Worm (Caenorhabditis elegans) whole organism, L1 larva: Measurements from ENCODE around the gene ugt-33.
A peak's percentile ranks its signal among the peaks of the same experiment; 100 is the strongest.

Experiments used
- C16A3.4 ChIP-seq: fragments of 150-350 bp; optimal IDR thresholded peaks from 2 replicates; lab custom pipeline; 2014; ENCODE audit warnings: missing biosample characterization, missing genetic modification characterization
- C34B4.2 ChIP-seq: sonication (generic microtip); optimal IDR thresholded peaks from 2 replicates; lab custom pipeline; 2017; ENCODE audit warnings: mild to moderate bottlenecking, missing genetic modification characterization, missing compliant biosample characterization
- alr-1 ChIP-seq: fragments of 200-800 bp; sonication (Bioruptor generic); optimal IDR thresholded peaks from 2 replicates; lab custom pipeline; 2018; ENCODE audit warnings: borderline replicate concordance, mild to moderate bottlenecking, missing genetic modification characterization, missing compliant biosample characterization
- aly-2 ChIP-seq: fragments of 150-350 bp; optimal IDR thresholded peaks from 2 replicates; lab custom pipeline; 2014; ENCODE audit warnings: missing biosample characterization, missing genetic modification characterization
- ama-1 ChIP-seq: fragments of 150-350 bp; optimal IDR thresholded peaks from 2 replicates; lab custom pipeline; 2014
- blmp-1 ChIP-seq: fragments of 150-350 bp; optimal IDR thresholded peaks from 2 replicates; lab custom pipeline; 2014; ENCODE audit warnings: missing biosample characterization, missing genetic modification characterization
- ceh-63 ChIP-seq: fragments of 200-800 bp; sonication (Bioruptor generic); optimal IDR thresholded peaks from 2 replicates; lab custom pipeline; 2018; ENCODE audit warnings: mild to moderate bottlenecking, missing genetic modification characterization, missing compliant biosample characterization
- ceh-8 ChIP-seq: fragments of 200-800 bp; sonication (Bioruptor generic); optimal IDR thresholded peaks from 2 replicates; lab custom pipeline; 2018; ENCODE audit warnings: mild to moderate bottlenecking, missing genetic modification characterization, moderate library complexity, missing compliant biosample characterization
- dpl-1 ChIP-seq, 3 experiments: fragments of 150-350 bp in 2 of 3; sonication (generic microtip) in 1 of 3; optimal IDR thresholded peaks; 2 replicates each; lab custom pipeline; 2014 to 2017; ENCODE audit warnings: missing biosample characterization in 3 of 3, missing genetic modification characterization in 3 of 3, missing genetic modification reagents in 3 of 3
- efl-1 ChIP-seq, 4 experiments: fragments of 150-350 bp; optimal IDR thresholded peaks in 3 of 4; peaks in 1 of 4; 1 replicate in 1 of 4; 2 replicates in 3 of 4; lab custom pipeline; 2014; ENCODE audit warnings: missing biosample characterization in 2 of 4, missing genetic modification characterization in 2 of 4, missing genetic modification reagents in 2 of 4
- efl-3 ChIP-seq: fragments of 200-800 bp; sonication (Bioruptor generic); optimal IDR thresholded peaks from 2 replicates; lab custom pipeline; 2018; ENCODE audit warnings: mild to moderate bottlenecking, missing genetic modification characterization, missing compliant biosample characterization
- elt-2 ChIP-seq: sonication (generic microtip); optimal IDR thresholded peaks from 2 replicates; lab custom pipeline; 2016; ENCODE audit warnings: missing genetic modification characterization, mild to moderate bottlenecking, inconsistent platforms, missing compliant biosample characterization, missing genetic modification reagents
- elt-3 ChIP-seq, 6 experiments: fragments of 150-350 bp in 1 of 6; sonication (generic microtip); optimal IDR thresholded peaks; 2 replicates each; lab custom pipeline; 2017 to 2018; ENCODE audit warnings: missing biosample characterization in 6 of 6, missing genetic modification characterization in 6 of 6, inconsistent platforms in 1 of 6
- ets-5 ChIP-seq: fragments of 200-800 bp; sonication (Bioruptor generic); IDR thresholded peaks from 2 replicates; pipeline ENCODE4 v1.3.6; 2022; ENCODE audit warnings: missing genetic modification characterization, missing compliant biosample characterization
- fkh-8 ChIP-seq: sonication (generic microtip); optimal IDR thresholded peaks from 2 replicates; lab custom pipeline; 2016; ENCODE audit warnings: mild to moderate bottlenecking, missing genetic modification characterization, missing compliant biosample characterization
- hlh-4 ChIP-seq: sonication (generic microtip); optimal IDR thresholded peaks from 2 replicates; lab custom pipeline; 2016; ENCODE audit warnings: mild to moderate bottlenecking, missing genetic modification characterization, missing compliant biosample characterization
- hpl-2 ChIP-seq: fragments of 150-350 bp; optimal IDR thresholded peaks from 2 replicates; lab custom pipeline; 2014; ENCODE audit warnings: missing biosample characterization, missing genetic modification reagents, missing genetic modification characterization
- irx-1 ChIP-seq: sonication (generic microtip); optimal IDR thresholded peaks from 2 replicates; lab custom pipeline; 2016; ENCODE audit warnings: missing genetic modification characterization, missing compliant biosample characterization
- isw-1 ChIP-seq: fragments of 200-800 bp; sonication (Bioruptor generic); IDR thresholded peaks from 2 replicates; pipeline ENCODE4 v1.3.6; 2022; ENCODE audit warnings: missing genetic modification characterization, missing compliant biosample characterization
- lin-13 ChIP-seq: fragments of 150-350 bp; optimal IDR thresholded peaks from 2 replicates; lab custom pipeline; 2014; ENCODE audit warnings: missing biosample characterization, missing genetic modification reagents, missing genetic modification characterization
- lin-14 ChIP-seq: fragments of 200-800 bp; sonication (Bioruptor generic); optimal IDR thresholded peaks from 2 replicates; lab custom pipeline; 2018; ENCODE audit warnings: mild to moderate bottlenecking, missing genetic modification characterization, moderate library complexity, missing compliant biosample characterization
- lin-15B ChIP-seq: fragments of 150-350 bp; sonication (generic microtip); optimal IDR thresholded peaks from 3 replicates; lab custom pipeline; 2014; ENCODE audit warnings: missing biosample characterization, missing genetic modification characterization
- lin-35 ChIP-seq, 2 experiments: fragments of 150-350 bp; optimal IDR thresholded peaks; 2 replicates each; lab custom pipeline; 2014; ENCODE audit warnings: missing biosample characterization in 2 of 2, missing genetic modification characterization in 2 of 2, missing genetic modification reagents in 2 of 2
- lir-3 ChIP-seq: sonication (generic microtip); optimal IDR thresholded peaks from 2 replicates; lab custom pipeline; 2016; ENCODE audit warnings: mild to moderate bottlenecking, missing genetic modification characterization, moderate library complexity, missing compliant biosample characterization; ENCODE audit not compliant: poor library complexity
- lsy-2 ChIP-seq, 2 experiments: fragments of 150-350 bp; optimal IDR thresholded peaks; 2 replicates each; lab custom pipeline; 2014; ENCODE audit warnings: missing biosample characterization in 2 of 2, missing genetic modification characterization in 2 of 2
- mdl-1 ChIP-seq, 2 experiments: fragments of 150-350 bp; optimal IDR thresholded peaks; 2 replicates each; lab custom pipeline; 2014 to 2017; ENCODE audit warnings: missing biosample characterization in 2 of 2, missing genetic modification characterization in 2 of 2, inconsistent platforms in 1 of 2
- mef-2 ChIP-seq: fragments of 150-350 bp; optimal IDR thresholded peaks from 2 replicates; lab custom pipeline; 2014; ENCODE audit warnings: missing biosample characterization, missing genetic modification characterization
- mep-1 ChIP-seq: fragments of 150-350 bp; optimal IDR thresholded peaks from 2 replicates; lab custom pipeline; 2014; ENCODE audit warnings: missing biosample characterization, missing genetic modification characterization
- nhr-11 ChIP-seq: fragments of 150-350 bp; optimal IDR thresholded peaks from 2 replicates; lab custom pipeline; 2014; ENCODE audit warnings: missing biosample characterization, missing genetic modification characterization
- nhr-20 ChIP-seq: sonication (generic microtip); optimal IDR thresholded peaks from 2 replicates; lab custom pipeline; 2016; ENCODE audit warnings: mild to moderate bottlenecking, missing genetic modification characterization, missing compliant biosample characterization
- nhr-28 ChIP-seq: fragments of 150-350 bp; optimal IDR thresholded peaks from 2 replicates; lab custom pipeline; 2014; ENCODE audit warnings: missing biosample characterization, missing genetic modification characterization
- nhr-47 ChIP-seq: sonication (generic microtip); optimal IDR thresholded peaks from 2 replicates; lab custom pipeline; 2016; ENCODE audit warnings: mild to moderate bottlenecking, missing genetic modification characterization, moderate library complexity, missing compliant biosample characterization
- nhr-71 ChIP-seq: sonication (generic microtip); optimal IDR thresholded peaks from 2 replicates; lab custom pipeline; 2016; ENCODE audit warnings: mild to moderate bottlenecking, missing genetic modification characterization, moderate library complexity, missing compliant biosample characterization
- nhr-76 ChIP-seq: sonication (generic microtip); optimal IDR thresholded peaks from 2 replicates; lab custom pipeline; 2017; ENCODE audit warnings: missing biosample characterization, missing genetic modification characterization
- pag-3 ChIP-seq: sonication (generic microtip); optimal IDR thresholded peaks from 2 replicates; lab custom pipeline; 2017; ENCODE audit warnings: missing genetic modification characterization, mild to moderate bottlenecking, missing compliant biosample characterization, antibody characterized with exemption, borderline replicate concordance; ENCODE audit not compliant: insufficient read depth
- pax-3 ChIP-seq: fragments of 200-800 bp; sonication (Bioruptor generic); optimal IDR thresholded peaks from 2 replicates; lab custom pipeline; 2018; ENCODE audit warnings: mild to moderate bottlenecking, missing genetic modification characterization, moderate library complexity, missing compliant biosample characterization
- rnt-1 ChIP-seq: sonication (generic microtip); optimal IDR thresholded peaks from 2 replicates; lab custom pipeline; 2016; ENCODE audit warnings: mild to moderate bottlenecking, missing genetic modification characterization, moderate library complexity, missing compliant biosample characterization
- snu-23 ChIP-seq: sonication (generic microtip); optimal IDR thresholded peaks from 2 replicates; lab custom pipeline; 2016; ENCODE audit warnings: missing genetic modification characterization, missing compliant biosample characterization
- unc-130 ChIP-seq: fragments of 150-350 bp; optimal IDR thresholded peaks from 2 replicates; lab custom pipeline; 2017; ENCODE audit warnings: missing biosample characterization, missing genetic modification characterization, inconsistent platforms

ugt-33 gene

DNA sequence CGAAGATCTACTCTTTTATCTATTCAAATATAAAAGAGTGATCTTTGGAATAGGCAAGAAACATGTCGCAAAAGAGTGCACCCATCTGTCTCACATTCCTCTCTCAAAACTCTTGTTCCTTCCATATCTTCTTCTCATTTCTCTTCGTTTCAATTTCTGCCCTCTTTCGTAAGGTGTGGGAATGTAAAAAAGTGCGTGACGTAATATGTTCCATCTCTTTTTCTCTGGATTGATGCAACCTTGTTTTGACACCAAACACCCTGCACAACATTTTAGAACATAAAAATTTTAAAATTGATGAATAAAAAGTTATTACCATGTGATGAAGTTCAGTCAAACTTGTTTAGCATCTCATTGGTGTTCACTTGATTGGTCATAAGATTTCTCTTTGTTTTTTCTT lies 26.1 kb upstream of the ugt-33 start:
- TF ChIP-seq dpl-1 (GFP tag; optimal IDR thresholded peaks at IDR 0.05; lab: Kevin White, UChicago) (no peak), ceh-8 (GFP tag; lab: Kevin White, UChicago) (no peak), aly-2 (tag; lab: Kevin White, UChicago) (no peak), nhr-47 (tag; lab: Kevin White, UChicago) (no peak), mef-2 (tag; lab: Kevin White, UChicago) (no peak), efl-3 (GFP tag; lab: Kevin White, UChicago) (no peak), isw-1 (GFP tag; lab: Robert Waterston, UW) (no peak), irx-1 (no peak), C16A3.4 (tag; lab: Kevin White, UChicago) (no peak), rnt-1 (tag; lab: Kevin White, UChicago) (peak; percentile 57), ceh-63 (no peak), elt-2 (no peak), blmp-1 (peak; percentile 9), hlh-4 (no peak), lin-13 (GFP tag; lab: Kevin White, UChicago) (no peak), fkh-8 (tag; lab: Kevin White, UChicago) (no peak), elt-3 (tag; optimal IDR thresholded peaks at IDR 0.05; lab: Kevin White, UChicago) (no peak), unc-130 (tag; lab: Kevin White, UChicago) (peak; percentile 8), pag-3 (tag; lab: Kevin White, UChicago) (peak; percentile 36), nhr-20 (tag; lab: Kevin White, UChicago) (no peak), snu-23 (GFP tag; lab: Kevin White, UChicago) (no peak)

DNA sequence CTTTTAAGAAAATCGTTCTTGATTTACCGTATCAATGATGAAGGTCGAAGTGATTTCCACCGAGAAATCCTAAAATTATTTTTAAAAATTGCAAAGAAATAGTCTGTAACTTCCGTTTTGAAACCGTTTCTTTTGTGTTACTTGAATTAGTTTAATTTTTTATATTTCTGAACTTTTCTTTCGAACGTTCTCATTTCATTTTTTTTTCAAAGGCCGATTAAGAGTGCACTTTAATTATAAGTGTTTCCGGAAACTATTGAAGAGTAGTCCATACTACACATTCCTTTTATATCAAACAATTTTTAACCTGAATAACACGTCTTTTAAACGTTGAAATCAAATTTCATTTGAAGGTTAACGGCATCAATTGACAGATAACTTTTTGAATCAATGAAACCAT lies 25.6 kb upstream of the ugt-33 start:
- TF ChIP-seq aly-2 (tag; lab: Kevin White, UChicago): no peak
- TF ChIP-seq ets-5: no peak
- no peak for TF ChIP-seq lin-13 (GFP tag; lab: Kevin White, UChicago)
- no peak for TF ChIP-seq pag-3 (tag; lab: Kevin White, UChicago)
- no peak for TF ChIP-seq lir-3 (tag; lab: Kevin White, UChicago)
- TF ChIP-seq lin-15B: no peak
- no peak for TF ChIP-seq nhr-47 (tag; lab: Kevin White, UChicago)
- no peak for TF ChIP-seq C34B4.2 (tag; lab: Kevin White, UChicago)
- no peak for TF ChIP-seq mef-2 (tag; lab: Kevin White, UChicago)
- no peak for TF ChIP-seq nhr-11
- TF ChIP-seq blmp-1: no peak
- no peak for TF ChIP-seq nhr-76 (tag; lab: Kevin White, UChicago)

ce11 chrV:10468190-10468589 lies 25.0 kb upstream of the ugt-33 start, which contains the start of gene egl-9:
TSS of gene egl-9 (plus strand) at chrV:10468517.
- TF ChIP-seq efl-1 (optimal IDR thresholded peaks at IDR 0.05; lab: Kevin White, UChicago) (no peak), efl-1 (GFP tag; optimal IDR thresholded peaks at IDR 0.05 in 1 of 2; lab: Kevin White, UChicago) (no peak), lin-35 (GFP tag; optimal IDR thresholded peaks at IDR 0.05; lab: Kevin White, UChicago) (peak in 1 of 2 experiments; percentile 32), nhr-28 (tag; lab: Kevin White, UChicago) (no peak), nhr-71 (tag; lab: Kevin White, UChicago) (peak; percentile 32), hpl-2 (GFP tag; lab: Kevin White, UChicago) (no peak), alr-1 (tag; lab: Kevin White, UChicago) (no peak), elt-2 (peak; percentile 68), C16A3.4 (tag; lab: Kevin White, UChicago) (no peak), nhr-20 (tag; lab: Kevin White, UChicago) (peak; percentile 8), ama-1 (lab: Kevin White, UChicago) (peak; percentile 64), pax-3 (tag; lab: Kevin White, UChicago) (no peak), mep-1 (peak; percentile 5), efl-3 (GFP tag; lab: Kevin White, UChicago) (no peak), lsy-2 (tag; optimal IDR thresholded peaks at IDR 0.05; lab: Kevin White, UChicago) (no peak), mdl-1 (tag; optimal IDR thresholded peaks at IDR 0.05; lab: Kevin White, UChicago) (peak in 1 of 2 experiments; percentile 27), lin-14 (peak; percentile 15)
